Fruit fly (Drosophila melanogaster) whole organism, embryonic: Measurements from ENCODE around the gene CG32944.

ENCODE experiments used
- CG12155 ChIP-seq: fragments of 200-800 bp; sonication (Bioruptor generic); optimal IDR thresholded peaks from 3 replicates; lab custom pipeline; 2016; ENCODE audit warnings: missing biosample characterization, missing genetic modification characterization
- Dek ChIP-seq: fragments of 200-800 bp; sonication (Bioruptor generic); optimal IDR thresholded peaks from 3 replicates; lab custom pipeline; 2019; ENCODE audit warnings: missing biosample characterization, mild to moderate bottlenecking, missing genetic modification characterization, moderate library complexity
- Xrp1 ChIP-seq: fragments of 200-800 bp; sonication (Bioruptor generic); IDR thresholded peaks from 2 replicates; pipeline ENCODE4 v1.3.6; 2022; ENCODE audit warnings: missing biosample characterization, missing genetic modification characterization
- az2 ChIP-seq: fragments of 200-800 bp; sonication (Bioruptor generic); optimal IDR thresholded peaks from 3 replicates; lab custom pipeline; 2016; ENCODE audit warnings: missing biosample characterization, missing genetic modification characterization
- bsh ChIP-seq, 2 experiments: fragments of 200-800 bp; sonication (Bioruptor generic); optimal IDR thresholded peaks; 2 replicates each; lab custom pipeline; 2017 to 2018; ENCODE audit warnings: mild to moderate bottlenecking in 2 of 2, missing biosample characterization in 2 of 2, missing genetic modification characterization in 2 of 2, moderate library complexity in 1 of 2
- prd ChIP-seq, 3 experiments: fragments of >200 bp in 2 of 3; fragments of 200-800 bp in 1 of 3; sonication (Bioruptor generic) in 1 of 3; optimal IDR thresholded peaks in 2 of 3; IDR thresholded peaks in 1 of 3; 2 replicates in 2 of 3; 3 replicates in 1 of 3; pipeline versions ENCODE4 v1.3.6 to Lab custom; 2017 to 2022; ENCODE audit warnings: missing biosample characterization in 1 of 3, missing genetic modification characterization in 1 of 3

dm6 chr3R:4394654-4395581 is 24.5 kb downstream of the CG32944 start:
- TF ChIP-seq Dek (peak; percentile 86), bsh (GFP tag; optimal IDR thresholded peaks at IDR 0.05; lab: Kevin White, UChicago) (peak; percentile 88 to 90), prd (optimal IDR thresholded peaks at IDR 0.05; lab: Kevin White, UChicago) (no peak), prd (GFP tag; IDR thresholded peaks at IDR 0.05; lab: Robert Waterston, UW) (peak; percentile 90), CG12155 (GFP tag; lab: Kevin White, UChicago) (peak; percentile 84), Xrp1 (GFP tag; lab: Robert Waterston, UW) (peak; percentile 84), az2 (GFP tag; lab: Kevin White, UChicago) (peak; percentile 83)
